Worm (Caenorhabditis elegans) whole organism, L4 larva: Measurements from ENCODE around the gene Y57G11C.8.

ENCODE experiments used
- F26F4.8 ChIP-seq: fragments of 200-800 bp; sonication (Bioruptor generic); conservative IDR thresholded peaks from 2 replicates; pipeline ENCODE4 v1.3.6; 2022; ENCODE audit warnings: missing genetic modification characterization, missing compliant biosample characterization
- F44E2.7 ChIP-seq: fragments of 200-800 bp; sonication (Bioruptor generic); IDR thresholded peaks from 2 replicates; pipeline ENCODE4 v2.1.2; 2022; ENCODE audit warnings: missing genetic modification characterization, missing compliant biosample characterization
- R02D3.7 ChIP-seq: fragments of 150-350 bp; sonication (generic microtip); optimal IDR thresholded peaks from 3 replicates; lab custom pipeline; 2014; ENCODE audit warnings: missing biosample characterization, missing genetic modification characterization
- T20F7.1 ChIP-seq: fragments of 200-800 bp; sonication (Bioruptor generic); optimal IDR thresholded peaks from 2 replicates; lab custom pipeline; 2018; ENCODE audit warnings: mild to moderate bottlenecking, missing genetic modification characterization, missing compliant biosample characterization
- T26A8.4 ChIP-seq: fragments of 200-800 bp; sonication (Bioruptor generic); IDR thresholded peaks from 2 replicates; pipeline ENCODE4 v1.3.6; 2022; ENCODE audit warnings: missing genetic modification characterization, missing compliant biosample characterization
- ZK337.2 ChIP-seq: fragments of 200-800 bp; sonication (Bioruptor generic); IDR thresholded peaks from 2 replicates; pipeline ENCODE4 v1.3.6; 2022; ENCODE audit warnings: missing genetic modification reagents, missing genetic modification characterization, missing compliant biosample characterization
- aha-1 ChIP-seq: fragments of 150-350 bp; peaks from one replicate; lab custom pipeline; 2014; ENCODE audit warnings: missing biosample characterization, missing genetic modification characterization
- aly-2 ChIP-seq: sonication (generic microtip); optimal IDR thresholded peaks from 2 replicates; lab custom pipeline; 2018; ENCODE audit warnings: missing biosample characterization, missing genetic modification characterization
- ama-1 ChIP-seq: fragments of 150-350 bp; optimal IDR thresholded peaks from 2 replicates; lab custom pipeline; 2014; ENCODE audit warnings: inconsistent platforms, mixed read lengths
- arid-1 ChIP-seq: fragments of 200-800 bp; sonication (Bioruptor generic); conservative IDR thresholded peaks from 2 replicates; pipeline ENCODE4 v1.3.6; 2022; ENCODE audit warnings: missing genetic modification reagents, missing genetic modification characterization, missing compliant biosample characterization
- attf-4 ChIP-seq: sonication (generic microtip); optimal IDR thresholded peaks from 3 replicates; lab custom pipeline; 2017; ENCODE audit warnings: missing biosample characterization, missing genetic modification characterization
- cey-2 ChIP-seq: sonication (generic microtip); optimal IDR thresholded peaks from 3 replicates; lab custom pipeline; 2017; ENCODE audit warnings: missing genetic modification characterization, mild to moderate bottlenecking, missing compliant biosample characterization, antibody characterized with exemption, borderline replicate concordance; ENCODE audit not compliant: insufficient read depth
- daf-12 ChIP-seq: fragments of 150-350 bp; optimal IDR thresholded peaks from 2 replicates; lab custom pipeline; 2014; ENCODE audit warnings: missing biosample characterization, missing genetic modification reagents, missing genetic modification characterization
- daf-19 ChIP-seq: fragments of 200-800 bp; sonication (Bioruptor generic); conservative IDR thresholded peaks from 2 replicates; pipeline ENCODE4 v1.3.6; 2022; ENCODE audit warnings: missing genetic modification characterization, missing compliant biosample characterization
- dmd-6 ChIP-seq: fragments of 200-800 bp; sonication (Bioruptor generic); IDR thresholded peaks from 2 replicates; pipeline ENCODE4 v1.3.6; 2022; ENCODE audit warnings: missing genetic modification reagents, missing genetic modification characterization, missing compliant biosample characterization
- dmd-8 ChIP-seq: fragments of 200-800 bp; sonication (Bioruptor generic); IDR thresholded peaks from 2 replicates; pipeline ENCODE4 v1.3.6; 2022; ENCODE audit warnings: missing genetic modification characterization, missing compliant biosample characterization
- dmd-9 ChIP-seq: fragments of 200-800 bp; sonication (Bioruptor generic); IDR thresholded peaks from 2 replicates; pipeline ENCODE4 v1.3.6; 2022; ENCODE audit warnings: missing genetic modification reagents, missing genetic modification characterization, missing compliant biosample characterization
- duxl-1 ChIP-seq: sonication (generic microtip); optimal IDR thresholded peaks from 2 replicates; lab custom pipeline; 2016; ENCODE audit warnings: mild to moderate bottlenecking, missing genetic modification characterization, moderate library complexity, missing compliant biosample characterization; ENCODE audit not compliant: poor library complexity
- egl-43 ChIP-seq: fragments of 200-800 bp; sonication (Bioruptor generic); IDR thresholded peaks from 2 replicates; pipeline ENCODE4 v1.3.6; 2022; ENCODE audit warnings: missing genetic modification reagents, missing genetic modification characterization, missing compliant biosample characterization
- gei-8 ChIP-seq: fragments of 200-800 bp; sonication (Bioruptor generic); optimal IDR thresholded peaks from 2 replicates; lab custom pipeline; 2018; ENCODE audit warnings: mild to moderate bottlenecking, missing genetic modification characterization, missing compliant biosample characterization
- hif-1 ChIP-seq, 2 experiments: sonication (generic microtip); optimal IDR thresholded peaks; 2 replicates each; lab custom pipeline; 2016 to 2017; ENCODE audit warnings: missing compliant biosample characterization in 2 of 2, missing genetic modification characterization in 2 of 2, missing genetic modification reagents in 2 of 2, missing genotype in 2 of 2, mild to moderate bottlenecking in 1 of 2
- hlh-11 ChIP-seq: fragments of 200-800 bp; sonication (Bioruptor generic); optimal IDR thresholded peaks from 2 replicates; lab custom pipeline; 2018; ENCODE audit warnings: mild to moderate bottlenecking, missing genetic modification characterization, missing compliant biosample characterization
- hmg-1.1 ChIP-seq: fragments of 200-800 bp; sonication (Bioruptor generic); IDR thresholded peaks from 2 replicates; pipeline ENCODE4 v1.3.6; 2022; ENCODE audit warnings: missing genetic modification reagents, missing genetic modification characterization, missing compliant biosample characterization
- lim-7 ChIP-seq: fragments of 200-800 bp; sonication (Bioruptor generic); IDR thresholded peaks from 2 replicates; pipeline ENCODE4 v1.3.6; 2022; ENCODE audit warnings: missing genetic modification characterization, missing compliant biosample characterization
- lin-15B ChIP-seq: fragments of 150-350 bp; sonication (generic microtip); optimal IDR thresholded peaks from 3 replicates; lab custom pipeline; 2014; ENCODE audit warnings: missing biosample characterization, missing genetic modification characterization
- lin-29 ChIP-seq: fragments of 200-800 bp; sonication (Bioruptor generic); IDR thresholded peaks from 2 replicates; pipeline ENCODE4 v1.3.6; 2022; ENCODE audit warnings: missing genetic modification reagents, missing genetic modification characterization, missing compliant biosample characterization
- mes-2 ChIP-seq: sonication (generic microtip); optimal IDR thresholded peaks from 2 replicates; lab custom pipeline; 2016; ENCODE audit warnings: missing genotype, mild to moderate bottlenecking, missing genetic modification characterization, missing compliant biosample characterization; ENCODE audit not compliant: poor library complexity, severe bottlenecking
- mxl-2 ChIP-seq: fragments of 200-800 bp; sonication (Bioruptor generic); conservative IDR thresholded peaks from 2 replicates; pipeline ENCODE4 v1.3.6; 2022; ENCODE audit warnings: missing genetic modification reagents, missing genetic modification characterization, missing compliant biosample characterization
- mxl-3 ChIP-seq: fragments of 200-800 bp; sonication (Bioruptor generic); optimal IDR thresholded peaks from 2 replicates; lab custom pipeline; 2018; ENCODE audit warnings: mild to moderate bottlenecking, missing genetic modification characterization, missing compliant biosample characterization
- nhr-102 ChIP-seq: sonication (generic microtip); optimal IDR thresholded peaks from 2 replicates; lab custom pipeline; 2016; ENCODE audit warnings: mild to moderate bottlenecking, missing genetic modification characterization, moderate library complexity, missing compliant biosample characterization
- nhr-11 ChIP-seq: fragments of 150-350 bp; optimal IDR thresholded peaks from 2 replicates; lab custom pipeline; 2014; ENCODE audit warnings: missing biosample characterization, missing genetic modification characterization
- nhr-25 ChIP-seq: sonication (generic microtip); optimal IDR thresholded peaks from 2 replicates; lab custom pipeline; 2017; ENCODE audit warnings: missing genetic modification characterization, mild to moderate bottlenecking, missing compliant biosample characterization, antibody characterized with exemption, moderate library complexity, borderline replicate concordance; ENCODE audit not compliant: insufficient read depth
- nhr-41 ChIP-seq: fragments of 200-800 bp; sonication (Bioruptor generic); IDR thresholded peaks from 2 replicates; pipeline ENCODE4 v1.3.6; 2022; ENCODE audit warnings: missing genetic modification reagents, missing genetic modification characterization, missing compliant biosample characterization
- nhr-48 ChIP-seq: sonication (generic microtip); optimal IDR thresholded peaks from 2 replicates; lab custom pipeline; 2016; ENCODE audit warnings: mild to moderate bottlenecking, missing genetic modification characterization, missing compliant biosample characterization
- nhr-6 ChIP-seq: fragments of 150-350 bp; optimal IDR thresholded peaks from 2 replicates; lab custom pipeline; 2014; ENCODE audit warnings: missing biosample characterization, missing genetic modification characterization
- nhr-76 ChIP-seq: fragments of 150-350 bp; optimal IDR thresholded peaks from 2 replicates; lab custom pipeline; 2014; ENCODE audit warnings: missing biosample characterization, missing genetic modification characterization
- php-3 ChIP-seq: fragments of 200-800 bp; sonication (Bioruptor generic); IDR thresholded peaks from 2 replicates; pipeline ENCODE4 v1.3.6; 2022; ENCODE audit warnings: missing genetic modification reagents, missing genetic modification characterization, missing compliant biosample characterization
- rbr-2 ChIP-seq: sonication (generic microtip); optimal IDR thresholded peaks from 2 replicates; lab custom pipeline; 2016; ENCODE audit warnings: missing genotype, missing genetic modification characterization, missing compliant biosample characterization
- saeg-2 ChIP-seq: fragments of 200-800 bp; sonication (Bioruptor generic); IDR thresholded peaks from 2 replicates; pipeline ENCODE4 v1.3.6; 2022; ENCODE audit warnings: missing genetic modification reagents, missing genetic modification characterization, missing compliant biosample characterization
- set-16 ChIP-seq: fragments of 200-800 bp; sonication (Bioruptor generic); IDR thresholded peaks from 2 replicates; pipeline ENCODE4 v1.3.6; 2022; ENCODE audit warnings: missing genetic modification reagents, missing genetic modification characterization, missing compliant biosample characterization
- skn-1 ChIP-seq: fragments of 150-350 bp; optimal IDR thresholded peaks from 2 replicates; lab custom pipeline; 2014; ENCODE audit warnings: missing biosample characterization, missing genetic modification characterization
- spr-1 ChIP-seq: sonication (generic microtip); optimal IDR thresholded peaks from 2 replicates; lab custom pipeline; 2016; ENCODE audit warnings: mild to moderate bottlenecking, missing genetic modification characterization, missing compliant biosample characterization
- spr-3 ChIP-seq: fragments of 200-800 bp; sonication (Bioruptor generic); optimal IDR thresholded peaks from 2 replicates; lab custom pipeline; 2018; ENCODE audit warnings: mild to moderate bottlenecking, missing genetic modification characterization, missing compliant biosample characterization
- tra-1 ChIP-seq: fragments of 200-800 bp; sonication (Bioruptor generic); IDR thresholded peaks from 2 replicates; pipeline ENCODE4 v1.3.6; 2022; ENCODE audit warnings: missing genetic modification reagents, missing genetic modification characterization, missing compliant biosample characterization
- unc-39 ChIP-seq: sonication (generic microtip); optimal IDR thresholded peaks from 2 replicates; lab custom pipeline; 2017; ENCODE audit warnings: missing biosample characterization, missing genetic modification characterization
- unc-62 ChIP-seq, 3 experiments: fragments of 150-350 bp in 1 of 3; sonication (generic microtip); optimal IDR thresholded peaks in 2 of 3; peaks in 1 of 3; 1 replicate in 1 of 3; 2 replicates in 2 of 3; lab custom pipeline; 2014 to 2017; ENCODE audit warnings: missing biosample characterization in 3 of 3, missing genetic modification characterization in 3 of 3, missing genetic modification reagents in 3 of 3, missing genotype in 1 of 3
- vab-7 ChIP-seq: fragments of 200-800 bp; sonication (Bioruptor generic); IDR thresholded peaks from 2 replicates; pipeline ENCODE4 v1.3.6; 2022; ENCODE audit warnings: missing genetic modification reagents, missing genetic modification characterization, missing compliant biosample characterization
- zfp-2 ChIP-seq: sonication (generic microtip); optimal IDR thresholded peaks from 2 replicates; lab custom pipeline; 2016; ENCODE audit warnings: mild to moderate bottlenecking, missing genetic modification characterization, missing compliant biosample characterization
- zfp-3 ChIP-seq: fragments of 200-800 bp; sonication (Bioruptor generic); conservative IDR thresholded peaks from 2 replicates; pipeline ENCODE4 v1.3.6; 2022; ENCODE audit warnings: missing genetic modification reagents, missing genetic modification characterization, missing compliant biosample characterization

Y57G11C.8 gene

ce11 chrIV:14824878-14825352 is 43.3 kb downstream of the Y57G11C.8 start, which contains the start of gene sec-61.A (continued):
- peak; percentile 87 for TF ChIP-seq T20F7.1
- no peak for TF ChIP-seq mxl-2 (GFP tag; lab: Robert Waterston, UW)
- peak; percentile 55 for TF ChIP-seq mes-2 (tag; lab: Kevin White, UChicago)
- no peak for TF ChIP-seq cey-2 (tag; lab: Kevin White, UChicago)
- no peak for TF ChIP-seq php-3
- TF ChIP-seq spr-3: peak; percentile 57
- no peak for TF ChIP-seq attf-4 (tag; lab: Kevin White, UChicago)
- TF ChIP-seq nhr-76 (tag; lab: Kevin White, UChicago): no peak
- TF ChIP-seq F26F4.8 (GFP tag; lab: Robert Waterston, UW): no peak
- peak; percentile 49 for TF ChIP-seq spr-1
- TF ChIP-seq arid-1 (GFP tag; lab: Robert Waterston, UW): peak; percentile 48; the same call in 1 of the 2 replicates
- TF ChIP-seq hif-1 (tag; optimal IDR thresholded peaks at IDR 0.05; lab: Kevin White, UChicago): peak; percentile 36 to 75
- peak; percentile 86 for TF ChIP-seq hlh-11 (tag; lab: Kevin White, UChicago)
- no peak for TF ChIP-seq unc-39 (tag; lab: Kevin White, UChicago)
- no peak for TF ChIP-seq vab-7 (GFP tag; lab: Robert Waterston, UW)
- peak; percentile 75 for TF ChIP-seq hmg-1.1 (GFP tag; lab: Robert Waterston, UW)
- no peak for TF ChIP-seq skn-1
- peak in 1 of 2 experiments; percentile 77 for TF ChIP-seq unc-62 (GFP tag; optimal IDR thresholded peaks at IDR 0.05 in 1 of 2; lab: Kevin White, UChicago)
- no peak for TF ChIP-seq unc-62 (tag; optimal IDR thresholded peaks at IDR 0.05; lab: Kevin White, UChicago)
- TF ChIP-seq rbr-2 (tag; lab: Kevin White, UChicago): peak; percentile 78
- no peak for TF ChIP-seq F44E2.7 (GFP tag; lab: Robert Waterston, UW)
- 0 out of 2 replicates have a peak, but pooled peaks have one; percentile 15 for TF ChIP-seq lim-7
- TF ChIP-seq daf-12 (tag; lab: Kevin White, UChicago): no peak
- TF ChIP-seq nhr-102 (tag; lab: Kevin White, UChicago): peak; percentile 66
- no peak for TF ChIP-seq nhr-11 (tag; lab: Kevin White, UChicago)
- TF ChIP-seq gei-8 (GFP tag; lab: Kevin White, UChicago): no peak
- no peak for TF ChIP-seq ZK337.2
- TF ChIP-seq zfp-2 (tag; lab: Kevin White, UChicago): peak; percentile 30
- no peak for TF ChIP-seq daf-19
- no peak for TF ChIP-seq T26A8.4 (GFP tag; lab: Robert Waterston, UW)
- TF ChIP-seq dmd-6 (GFP tag; lab: Robert Waterston, UW): peak; percentile 80
- no peak for TF ChIP-seq ama-1
- no peak for TF ChIP-seq aly-2 (tag; lab: Kevin White, UChicago)
- TF ChIP-seq nhr-41 (GFP tag; lab: Robert Waterston, UW): no peak
- TF ChIP-seq zfp-3 (GFP tag; lab: Robert Waterston, UW): peak; percentile 79; the same call in 1 of the 2 replicates
- TF ChIP-seq lin-29 (GFP tag; lab: Robert Waterston, UW): no peak
- TF ChIP-seq mxl-3: peak; percentile 87
- no peak for TF ChIP-seq nhr-6
- no peak for TF ChIP-seq lin-15B (tag; lab: Kevin White, UChicago)
- no peak; the same call in 1 of the 2 replicates for TF ChIP-seq tra-1 (GFP tag; lab: Robert Waterston, UW)
- TF ChIP-seq saeg-2: 0 out of 2 replicates have a peak, but pooled peaks have one; percentile 38
- peak; percentile 1 for TF ChIP-seq duxl-1 (tag; lab: Kevin White, UChicago)
- TF ChIP-seq dmd-9: no peak
- TF ChIP-seq nhr-25 (tag; lab: Kevin White, UChicago): peak; percentile 47
- TF ChIP-seq nhr-48 (tag; lab: Kevin White, UChicago): peak; percentile 18
- TF ChIP-seq aha-1 (tag; lab: Kevin White, UChicago): peak; percentile 51
- no peak for TF ChIP-seq R02D3.7 (tag; lab: Kevin White, UChicago)
- no peak for TF ChIP-seq dmd-8 (GFP tag; lab: Robert Waterston, UW)
- peak; percentile 18; the same call in 1 of the 2 replicates for TF ChIP-seq set-16 (GFP tag; lab: Robert Waterston, UW)
- TF ChIP-seq egl-43 (GFP tag; lab: Robert Waterston, UW): peak; percentile 55; the same call in 1 of the 2 replicates
